Fruit fly (Drosophila melanogaster): ENCODE measurements around the gene Acsx1L.

Gene Acsx1L

dm6 chr3R:19778065-19778800 is 5.2 kb upstream of the Acsx1L start, which contains the start of gene Acsx2:
TSS of gene Acsx2 (plus strand) at chr3R:19778750.
- TF ChIP-seq usp (GFP tag; optimal IDR thresholded peaks at IDR 0.05): no peak

dm6 chr3R:19777180-19777579 is 4.2 kb upstream of the Acsx1L start, which contains the start of gene Acsx1R:
TSS of gene Acsx1R (minus strand) at chr3R:19777280.
- TF ChIP-seq pan (optimal IDR thresholded peaks at IDR 0.05) (no peak), EcR (GFP tag; optimal IDR thresholded peaks at IDR 0.05) (no peak), Dll (optimal IDR thresholded peaks at IDR 0.05) (no peak), CG8478 (optimal IDR thresholded peaks at IDR 0.05) (no peak), psq (optimal IDR thresholded peaks at IDR 0.05) (no peak), usp (GFP tag; optimal IDR thresholded peaks at IDR 0.05) (no peak)

dm6 chr3R:19774149-19774548 is 1.1 kb upstream of the Acsx1L start:
- TF ChIP-seq pan (optimal IDR thresholded peaks at IDR 0.05): no peak
- TF ChIP-seq CG8478 (optimal IDR thresholded peaks at IDR 0.05): no peak
- no peak for TF ChIP-seq usp (GFP tag; optimal IDR thresholded peaks at IDR 0.05)
- TF ChIP-seq psq (optimal IDR thresholded peaks at IDR 0.05): no peak
- no peak for TF ChIP-seq Dll (optimal IDR thresholded peaks at IDR 0.05)
- no peak for TF ChIP-seq EcR (GFP tag; optimal IDR thresholded peaks at IDR 0.05)

- TF ChIP-seq pan (optimal IDR thresholded peaks at IDR 0.05): no peak
- no peak for TF ChIP-seq usp (GFP tag; optimal IDR thresholded peaks at IDR 0.05)
- no peak for TF ChIP-seq psq (optimal IDR thresholded peaks at IDR 0.05)
- TF ChIP-seq Dll (optimal IDR thresholded peaks at IDR 0.05): no peak
- no peak for TF ChIP-seq EcR (GFP tag; optimal IDR thresholded peaks at IDR 0.05)
- TF ChIP-seq CG8478 (optimal IDR thresholded peaks at IDR 0.05): no peak
Measured at dm6 chr3R:19742893-19743292, 30.1 kb downstream of the Acsx1L start.

dm6 chr3R:19730953-19731482 is 42.0 kb downstream of the Acsx1L start:
- no peak for TF ChIP-seq pan (optimal IDR thresholded peaks at IDR 0.05)
- TF ChIP-seq Dll (optimal IDR thresholded peaks at IDR 0.05): no peak
- no peak for TF ChIP-seq psq (optimal IDR thresholded peaks at IDR 0.05)
- no peak for TF ChIP-seq EcR (GFP tag; optimal IDR thresholded peaks at IDR 0.05)
- TF ChIP-seq usp (GFP tag; optimal IDR thresholded peaks at IDR 0.05): no peak

- TF ChIP-seq CG8478 (optimal IDR thresholded peaks at IDR 0.05) (no peak), usp (GFP tag; optimal IDR thresholded peaks at IDR 0.05) (no peak), Dll (optimal IDR thresholded peaks at IDR 0.05) (peak; percentile 33)
Measured at dm6 chr3R:19730415-19730814, 42.6 kb downstream of the Acsx1L start, which contains the start of gene GluClalpha. TSS of gene GluClalpha (plus strand) at chr3R:19730715.

dm6 chr3R:19727806-19728205 is 45.2 kb downstream of the Acsx1L start:
- TF ChIP-seq pan (optimal IDR thresholded peaks at IDR 0.05) (no peak), EcR (GFP tag; optimal IDR thresholded peaks at IDR 0.05) (no peak), psq (optimal IDR thresholded peaks at IDR 0.05) (no peak), usp (GFP tag; optimal IDR thresholded peaks at IDR 0.05) (no peak), Dll (optimal IDR thresholded peaks at IDR 0.05) (no peak), CG8478 (optimal IDR thresholded peaks at IDR 0.05) (no peak)

dm6 chr3R:19725584-19725983 is 47.4 kb downstream of the Acsx1L start:
- no peak for TF ChIP-seq psq (optimal IDR thresholded peaks at IDR 0.05)
- TF ChIP-seq usp (GFP tag; optimal IDR thresholded peaks at IDR 0.05): no peak
- TF ChIP-seq Dll (optimal IDR thresholded peaks at IDR 0.05): no peak
